Fruit fly (Drosophila melanogaster): Measurements from ENCODE around the gene CG33061.

The CG33061 gene

dm6 chr3L:16351770-16352429 is 22.3 kb downstream of the CG33061 start, which contains the start of the genes Golgin104 and Tcs3 (continued):
- peak in 1 of 2 experiments; percentile 3 for TF ChIP-seq Pdp1 (GFP tag; optimal IDR thresholded peaks at IDR 0.05)
- TF ChIP-seq stwl (tag; optimal IDR thresholded peaks at IDR 0.05) = peak; percentile 75
- peak; percentile 89 for TF ChIP-seq CG9797 (GFP tag; optimal IDR thresholded peaks at IDR 0.05)
- TF ChIP-seq tll (GFP tag; optimal IDR thresholded peaks at IDR 0.05) = peak in 1 of 2 experiments; percentile 7
- TF ChIP-seq trem (tag; optimal IDR thresholded peaks at IDR 0.05) = peak; percentile 99
- peak; percentile 91 to 96 for TF ChIP-seq crp (GFP tag; optimal IDR thresholded peaks at IDR 0.05)
- TF ChIP-seq Meics (GFP tag; optimal IDR thresholded peaks at IDR 0.05) = no peak
- TF ChIP-seq YL-1 (GFP tag; optimal IDR thresholded peaks at IDR 0.05) = peak; percentile 63
- TF ChIP-seq al (GFP tag; IDR thresholded peaks at IDR 0.05) = no peak
- peak; percentile 8 for TF ChIP-seq exex (tag; optimal IDR thresholded peaks at IDR 0.05)
- no peak for TF ChIP-seq Oaz (GFP tag; IDR thresholded peaks at IDR 0.05)
- no peak for TF ChIP-seq ase (GFP tag; IDR thresholded peaks at IDR 0.05)
- TF ChIP-seq BEAF-32 (GFP tag; optimal IDR thresholded peaks at IDR 0.05) = peak; percentile 21
- TF ChIP-seq Ets97D (GFP tag; optimal IDR thresholded peaks at IDR 0.05) = peak; percentile 26
- TF ChIP-seq CHES-1-like (GFP tag; optimal IDR thresholded peaks at IDR 0.05) = peak; percentile 32
- TF ChIP-seq pzg (GFP tag; optimal IDR thresholded peaks at IDR 0.05) = peak; percentile 75
- no peak for TF ChIP-seq Atf-2 (GFP tag; optimal IDR thresholded peaks at IDR 0.05)
- peak; percentile 49; the same call in 1 of the 2 replicates for TF ChIP-seq CG13287 (GFP tag; IDR thresholded peaks at IDR 0.05; ENCODE audit: partially characterized antibody)
- TF ChIP-seq Myb (GFP tag; optimal IDR thresholded peaks at IDR 0.05) = peak; percentile 31
- peak; percentile 63 for TF ChIP-seq Med (GFP tag)
- peak; percentile 92 for TF ChIP-seq scrt (GFP tag; optimal IDR thresholded peaks at IDR 0.05)
- no peak for TF ChIP-seq Dip3 (GFP tag; optimal IDR thresholded peaks at IDR 0.05)
- no peak for TF ChIP-seq pnt (GFP tag; optimal IDR thresholded peaks at IDR 0.05)
- 0 out of 3 replicates have a peak, but pooled peaks have one; percentile 17 for TF ChIP-seq HLH4C (GFP tag; IDR thresholded peaks at IDR 0.05; ENCODE audit: partially characterized antibody)
- TF ChIP-seq bigmax (GFP tag; optimal IDR thresholded peaks at IDR 0.05) = peak; percentile 40
- TF ChIP-seq Dll (GFP tag; IDR thresholded peaks at IDR 0.05; ENCODE audit: partially characterized antibody) = peak; percentile 38; the same call in 1 of the 4 replicates
- TF ChIP-seq kah (GFP tag; optimal IDR thresholded peaks at IDR 0.05) = peak; percentile 52
- no peak for TF ChIP-seq CG9932 (GFP tag; IDR thresholded peaks at IDR 0.05)
- peak; percentile 59 for TF ChIP-seq E2f2 (GFP tag; IDR thresholded peaks at IDR 0.05)
- no peak for TF ChIP-seq CG12942 (GFP tag; optimal IDR thresholded peaks at IDR 0.05)
- no peak for TF ChIP-seq PHDP (tag; optimal IDR thresholded peaks at IDR 0.05)
- no peak for TF ChIP-seq btn (GFP tag; optimal IDR thresholded peaks at IDR 0.05)
- TF ChIP-seq lov (optimal IDR thresholded peaks at IDR 0.05) = no peak
- TF ChIP-seq lov (GFP tag; IDR thresholded peaks at IDR 0.05) = no peak
- peak; percentile 36 for TF ChIP-seq CG15514 (GFP tag; optimal IDR thresholded peaks at IDR 0.05)
- TF ChIP-seq MBD-R2 (GFP tag; IDR thresholded peaks at IDR 0.05) = peak; percentile 99
- peak; percentile 16 for TF ChIP-seq Sry-δ (GFP tag; optimal IDR thresholded peaks at IDR 0.05)
- no peak for TF ChIP-seq Dref (GFP tag; IDR thresholded peaks at IDR 0.05)
- TF ChIP-seq Asciz (GFP tag; optimal IDR thresholded peaks at IDR 0.05) = no peak
- peak; percentile 45 for TF ChIP-seq Dp (GFP tag; optimal IDR thresholded peaks at IDR 0.05)
- no peak for TF ChIP-seq ara (GFP tag; IDR thresholded peaks at IDR 0.05)
- TF ChIP-seq HHEX (GFP tag; optimal IDR thresholded peaks at IDR 0.05) = no peak
- TF ChIP-seq row (GFP tag; IDR thresholded peaks at IDR 0.05) = peak; percentile 39; the same call in 1 of the 3 replicates
- TF ChIP-seq CG14710 (tag; optimal IDR thresholded peaks at IDR 0.05) = peak; percentile 30
- TF ChIP-seq CG4328 (GFP tag; optimal IDR thresholded peaks at IDR 0.05) = no peak
- TF ChIP-seq slp2 (GFP tag; optimal IDR thresholded peaks at IDR 0.05) = no peak
- peak; percentile 26 for TF ChIP-seq CG12659 (GFP tag; optimal IDR thresholded peaks at IDR 0.05)
- no peak for TF ChIP-seq CG43689 (GFP tag; IDR thresholded peaks at IDR 0.05)
- peak; percentile 63 for TF ChIP-seq HmgZ (tag; optimal IDR thresholded peaks at IDR 0.05)
